Worm (Caenorhabditis elegans): ENCODE measurements around the gene Y57G11C.14.
"Not testable (repeated sequence)": the region's sequence is repeated elsewhere in the genome, so short reads cannot be mapped to it uniquely, and the experiment has no call there.

- not testable (repeated sequence) for TF ChIP-seq nhr-12 (tag; optimal IDR thresholded peaks at IDR 0.05); nhr-28 (tag; optimal IDR thresholded peaks at IDR 0.05); elt-1 (tag; optimal IDR thresholded peaks at IDR 0.05; ENCODE audit: borderline replicate concordance, insufficient read depth)
These were observed 24.7 kb upstream of the Y57G11C.14 start, which contains the start of gene Y57G11C.51 for ce11 chrIV:14774454-14774853.
